Fruit fly (Drosophila melanogaster): Measurements from ENCODE around the gene MED30.

Gene MED30

dm6 chr3L:644111-644718 lies 9.7 kb downstream of the MED30 start (continued):
- peak; percentile 91 for TF ChIP-seq HLH3B (GFP tag; IDR thresholded peaks at IDR 0.05)
- TF ChIP-seq CG31365 (tag; optimal IDR thresholded peaks at IDR 0.05), result peak; percentile 67
- peak; percentile 65 for TF ChIP-seq CG6654 (GFP tag; optimal IDR thresholded peaks at IDR 0.05)
- no peak for TF ChIP-seq Opbp (GFP tag; IDR thresholded peaks at IDR 0.05; ENCODE audit: partially characterized antibody)
- no peak for TF ChIP-seq CG42726 (GFP tag; IDR thresholded peaks at IDR 0.05; ENCODE audit: partially characterized antibody)
- TF ChIP-seq CG4617 (GFP tag; optimal IDR thresholded peaks at IDR 0.05; ENCODE audit: borderline replicate concordance), result peak; percentile 72
- no peak for TF ChIP-seq fru (optimal IDR thresholded peaks at IDR 0.05)
- TF ChIP-seq pan (optimal IDR thresholded peaks at IDR 0.05), result no peak
- TF ChIP-seq pan (GFP tag; optimal IDR thresholded peaks at IDR 0.05 in 1 of 2, IDR thresholded peaks at IDR 0.05 in 1 of 2), result peak in 1 of 2 experiments; percentile 93
- TF ChIP-seq bcd (GFP tag; optimal IDR thresholded peaks at IDR 0.05), result peak; percentile 82
- TF ChIP-seq emc (GFP tag; optimal IDR thresholded peaks at IDR 0.05), result peak; percentile 47
- peak; percentile 81 for TF ChIP-seq CoRest (tag; optimal IDR thresholded peaks at IDR 0.05)
- TF ChIP-seq CG7987 (GFP tag; optimal IDR thresholded peaks at IDR 0.05), result peak; percentile 60
- TF ChIP-seq Neu2 (GFP tag; optimal IDR thresholded peaks at IDR 0.05; ENCODE audit: borderline replicate concordance), result peak; percentile 43
- TF ChIP-seq gsb-n (tag; optimal IDR thresholded peaks at IDR 0.05), result peak; percentile 82
- peak; percentile 68 for TF ChIP-seq CG13123 (GFP tag; optimal IDR thresholded peaks at IDR 0.05)
- peak; percentile 89 for TF ChIP-seq CG30403 (GFP tag; optimal IDR thresholded peaks at IDR 0.05)
- TF ChIP-seq Dp (GFP tag; optimal IDR thresholded peaks at IDR 0.05), result no peak
- peak; percentile 85 for TF ChIP-seq sob (GFP tag; IDR thresholded peaks at IDR 0.05)
- TF ChIP-seq B-H1 (GFP tag; IDR thresholded peaks at IDR 0.05), result peak; percentile 80; the same call in 2 of the 3 replicates
- TF ChIP-seq nerfin-2 (GFP tag; IDR thresholded peaks at IDR 0.05; ENCODE audit: partially characterized antibody), result no peak
- peak; percentile 65; the same call in 1 of the 2 replicates for TF ChIP-seq seq (GFP tag; IDR thresholded peaks at IDR 0.05)
- TF ChIP-seq Fer3 (tag; optimal IDR thresholded peaks at IDR 0.05), result peak; percentile 74
- TF ChIP-seq Hmx (GFP tag; optimal IDR thresholded peaks at IDR 0.05), result no peak
- peak; percentile 77 for TF ChIP-seq dmrt11E (tag; optimal IDR thresholded peaks at IDR 0.05)
- peak; percentile 89 for TF ChIP-seq CG4820 (GFP tag; optimal IDR thresholded peaks at IDR 0.05)
- TF ChIP-seq CG15073 (GFP tag; optimal IDR thresholded peaks at IDR 0.05), result no peak
- peak; percentile 72 for TF ChIP-seq crc (GFP tag; optimal IDR thresholded peaks at IDR 0.05)
- peak; percentile 95 for TF ChIP-seq oc (tag; optimal IDR thresholded peaks at IDR 0.05)
- peak; percentile 77 for TF ChIP-seq CG10267 (tag; optimal IDR thresholded peaks at IDR 0.05)
- peak; percentile 31 for TF ChIP-seq CG15011 (GFP tag; optimal IDR thresholded peaks at IDR 0.05)
- TF ChIP-seq Blimp-1 (GFP tag; optimal IDR thresholded peaks at IDR 0.05), result peak; percentile 89
- peak; percentile 87 for TF ChIP-seq Ssrp (tag; optimal IDR thresholded peaks at IDR 0.05)
- peak; percentile 83 for TF ChIP-seq CG1792 (GFP tag; optimal IDR thresholded peaks at IDR 0.05)
- no peak for TF ChIP-seq D (optimal IDR thresholded peaks at IDR 0.05)
- TF ChIP-seq D (GFP tag; optimal IDR thresholded peaks at IDR 0.05), result peak; percentile 89
- peak; percentile 42 for TF ChIP-seq twi (tag; optimal IDR thresholded peaks at IDR 0.05)
- peak; percentile 50; the same call in 1 of the 2 replicates for TF ChIP-seq Taf1 (GFP tag; IDR thresholded peaks at IDR 0.05)
- peak; percentile 77 for TF ChIP-seq CG6272 (GFP tag; IDR thresholded peaks at IDR 0.05)
- TF ChIP-seq maf-S (GFP tag; optimal IDR thresholded peaks at IDR 0.05), result peak; percentile 73
- peak; percentile 48 for TF ChIP-seq Nf-YC (tag; optimal IDR thresholded peaks at IDR 0.05)
- no peak for TF ChIP-seq toy (GFP tag; IDR thresholded peaks at IDR 0.05)
- peak; percentile 24; the same call in 1 of the 2 replicates for TF ChIP-seq crol (GFP tag; IDR thresholded peaks at IDR 0.05)
- no peak for TF ChIP-seq CG15479 (GFP tag; optimal IDR thresholded peaks at IDR 0.05)
- peak; percentile 94 for TF ChIP-seq Ets65A (GFP tag)
- 0 out of 3 replicates have a peak, but pooled peaks have one; percentile 50 for TF ChIP-seq Dbx (GFP tag; IDR thresholded peaks at IDR 0.05)
- TF ChIP-seq zen (tag; optimal IDR thresholded peaks at IDR 0.05), result peak; percentile 68
- peak; percentile 90 for TF ChIP-seq ken (GFP tag; IDR thresholded peaks at IDR 0.05)
- TF ChIP-seq Bdp1 (GFP tag; optimal IDR thresholded peaks at IDR 0.05), result peak; percentile 76
- peak; percentile 17 for TF ChIP-seq nom (GFP tag; optimal IDR thresholded peaks at IDR 0.05)

Measured in whole organism, embryonic.